Worm (Caenorhabditis elegans) whole organism, young adult: Measurements from ENCODE around the gene ugt-6.

Experiments
- B0035.1 ChIP-seq: sonication (generic microtip); optimal IDR thresholded peaks from 2 replicates; lab custom pipeline; 2016; ENCODE audit warnings: missing genetic modification characterization, mild to moderate bottlenecking, missing compliant biosample characterization, missing genotype, missing genetic modification reagents
- F37B4.10 ChIP-seq: fragments of 200-800 bp; sonication (Bioruptor generic); IDR thresholded peaks from 2 replicates; pipeline ENCODE4 v1.3.6; 2022; ENCODE audit warnings: missing genetic modification characterization, missing compliant biosample characterization
- F57C9.4 ChIP-seq: sonication (generic microtip); optimal IDR thresholded peaks from 2 replicates; lab custom pipeline; 2017; ENCODE audit warnings: mild to moderate bottlenecking, missing genetic modification characterization, missing compliant biosample characterization
- K12H6.12 ChIP-seq: fragments of 200-800 bp; sonication (Bioruptor generic); optimal IDR thresholded peaks from 2 replicates; lab custom pipeline; 2018; ENCODE audit warnings: mild to moderate bottlenecking, missing genetic modification characterization, missing compliant biosample characterization
- Y56A3A.18 ChIP-seq: fragments of 200-800 bp; sonication (Bioruptor generic); IDR thresholded peaks from 2 replicates; pipeline ENCODE4 v1.3.6; 2022; ENCODE audit warnings: missing genetic modification reagents, missing genetic modification characterization, missing compliant biosample characterization
- atf-7 ChIP-seq: sonication (generic microtip); optimal IDR thresholded peaks from 2 replicates; lab custom pipeline; 2017; ENCODE audit warnings: mild to moderate bottlenecking, missing genetic modification characterization, missing compliant biosample characterization
- bed-2 ChIP-seq: fragments of 200-800 bp; sonication (Bioruptor generic); IDR thresholded peaks from 2 replicates; pipeline ENCODE4 v1.3.6; 2022; ENCODE audit warnings: missing genetic modification reagents, missing genetic modification characterization, missing compliant biosample characterization
- ceh-79 ChIP-seq: sonication (generic microtip); optimal IDR thresholded peaks from 2 replicates; lab custom pipeline; 2017; ENCODE audit warnings: mild to moderate bottlenecking, missing genetic modification characterization, missing compliant biosample characterization
- ceh-91 ChIP-seq: fragments of 200-800 bp; sonication (Bioruptor generic); IDR thresholded peaks from 2 replicates; pipeline ENCODE4 v1.3.6; 2022; ENCODE audit warnings: missing genetic modification reagents, missing genetic modification characterization, missing compliant biosample characterization
- dox-1 ChIP-seq: fragments of 200-800 bp; sonication (Bioruptor generic); IDR thresholded peaks from 2 replicates; pipeline ENCODE4 v1.3.6; 2022; ENCODE audit warnings: missing genetic modification reagents, missing genetic modification characterization, missing compliant biosample characterization
- egl-44 ChIP-seq: fragments of 200-800 bp; sonication (Bioruptor generic); IDR thresholded peaks from 2 replicates; pipeline ENCODE4 v1.3.6; 2022; ENCODE audit warnings: missing genetic modification reagents, missing genetic modification characterization, missing compliant biosample characterization
- ets-4 ChIP-seq: fragments of 200-800 bp; sonication (Bioruptor generic); optimal IDR thresholded peaks from 2 replicates; lab custom pipeline; 2018; ENCODE audit warnings: mild to moderate bottlenecking, missing genetic modification characterization, missing compliant biosample characterization
- him-1 ChIP-seq: sonication (generic microtip); optimal IDR thresholded peaks from 2 replicates; lab custom pipeline; 2016; ENCODE audit warnings: missing genotype, missing genetic modification reagents, missing genetic modification characterization, missing compliant biosample characterization
- let-607 ChIP-seq, 2 experiments: fragments of 200-800 bp in 1 of 2; sonication (Bioruptor generic) in 1 of 2; sonication (generic microtip) in 1 of 2; optimal IDR thresholded peaks; 2 replicates each; lab custom pipeline; 2016 to 2018; ENCODE audit warnings: mild to moderate bottlenecking in 2 of 2, missing compliant biosample characterization in 2 of 2, missing genetic modification characterization in 2 of 2, moderate library complexity in 2 of 2, missing genotype in 1 of 2
- lin-35 ChIP-seq, 3 experiments: fragments of 150-350 bp in 2 of 3; sonication (generic microtip) in 1 of 3; optimal IDR thresholded peaks; 2 replicates each; lab custom pipeline; 2014 to 2018; ENCODE audit warnings: missing biosample characterization in 3 of 3, missing genetic modification characterization in 3 of 3, missing genetic modification reagents in 3 of 3
- lir-1 ChIP-seq: fragments of 200-800 bp; sonication (Bioruptor generic); conservative IDR thresholded peaks from 2 replicates; pipeline ENCODE4 v1.3.6; 2022; ENCODE audit warnings: missing genetic modification reagents, missing genetic modification characterization, missing compliant biosample characterization
- lsy-27 ChIP-seq: sonication (generic microtip); optimal IDR thresholded peaks from 2 replicates; lab custom pipeline; 2017; ENCODE audit warnings: missing genetic modification characterization, mild to moderate bottlenecking, missing compliant biosample characterization, antibody characterized with exemption, missing genotype, borderline replicate concordance; ENCODE audit not compliant: insufficient read depth
- nfya-1 ChIP-seq: sonication (generic microtip); optimal IDR thresholded peaks from 2 replicates; lab custom pipeline; 2017; ENCODE audit warnings: antibody characterized with exemption, missing compliant biosample characterization, missing genetic modification characterization, borderline replicate concordance; ENCODE audit not compliant: insufficient read depth
- nfyb-1 ChIP-seq: fragments of 200-800 bp; sonication (Bioruptor generic); IDR thresholded peaks from 2 replicates; pipeline ENCODE4 v1.3.6; 2022; ENCODE audit warnings: missing genetic modification reagents, missing genetic modification characterization, missing compliant biosample characterization
- nhr-80 ChIP-seq: sonication (generic microtip); optimal IDR thresholded peaks from 2 replicates; lab custom pipeline; 2016; ENCODE audit warnings: missing genetic modification characterization, missing compliant biosample characterization
- nhr-90 ChIP-seq: sonication (generic microtip); optimal IDR thresholded peaks from 2 replicates; lab custom pipeline; 2016; ENCODE audit warnings: missing genotype, mild to moderate bottlenecking, missing genetic modification characterization, missing compliant biosample characterization
- repo-1 ChIP-seq: sonication (generic microtip); optimal IDR thresholded peaks from 2 replicates; lab custom pipeline; 2017; ENCODE audit warnings: mild to moderate bottlenecking, missing genetic modification characterization, missing compliant biosample characterization
- sea-2 ChIP-seq: fragments of 200-800 bp; sonication (Bioruptor generic); IDR thresholded peaks from 2 replicates; pipeline ENCODE4 v1.3.6; 2022; ENCODE audit warnings: missing genetic modification characterization, missing compliant biosample characterization
- snpc-1.1 ChIP-seq: sonication (generic microtip); optimal IDR thresholded peaks from 2 replicates; lab custom pipeline; 2017; ENCODE audit warnings: missing genetic modification characterization, mild to moderate bottlenecking, missing compliant biosample characterization, antibody characterized with exemption, moderate library complexity, missing genotype, missing genetic modification reagents; ENCODE audit not compliant: insufficient read depth
- snpc-1.3 ChIP-seq: sonication (generic microtip); optimal IDR thresholded peaks from 2 replicates; lab custom pipeline; 2017; ENCODE audit warnings: missing genetic modification characterization, mild to moderate bottlenecking, missing compliant biosample characterization, antibody characterized with exemption, moderate library complexity, missing genotype, missing genetic modification reagents; ENCODE audit not compliant: insufficient read depth
- sptf-2 ChIP-seq: fragments of 200-800 bp; sonication (Bioruptor generic); optimal IDR thresholded peaks from 2 replicates; lab custom pipeline; 2018; ENCODE audit warnings: mild to moderate bottlenecking, missing genetic modification characterization, missing compliant biosample characterization
- tbp1 ChIP-seq: fragments of 200-800 bp; sonication (Bioruptor generic); optimal IDR thresholded peaks from 2 replicates; lab custom pipeline; 2018; ENCODE audit warnings: mild to moderate bottlenecking, missing genetic modification characterization, missing compliant biosample characterization
- tbx-9 ChIP-seq: sonication (generic microtip); optimal IDR thresholded peaks from 2 replicates; lab custom pipeline; 2016; ENCODE audit warnings: borderline replicate concordance, missing genetic modification characterization, inconsistent platforms, missing compliant biosample characterization
- tlf-1 ChIP-seq: fragments of 200-800 bp; sonication (Bioruptor generic); optimal IDR thresholded peaks from 2 replicates; lab custom pipeline; 2018; ENCODE audit warnings: mild to moderate bottlenecking, missing genetic modification characterization, missing compliant biosample characterization
- unc-62 ChIP-seq: fragments of 150-350 bp; optimal IDR thresholded peaks from 2 replicates; lab custom pipeline; 2014; ENCODE audit warnings: missing biosample characterization, missing genetic modification reagents, missing genetic modification characterization

ugt-6 gene

ce11 chrV:12803274-12803673 lies 5.2 kb upstream of the ugt-6 start, which contains the start of gene srbc-45:
Gene srbc-45, plus strand, starts transcription at chrV:12803574.
- TF ChIP-seq let-607 (tag; optimal IDR thresholded peaks at IDR 0.05; lab: Kevin White, UChicago) (no peak), him-1 (tag; lab: Kevin White, UChicago) (no peak), tlf-1 (GFP tag; lab: Kevin White, UChicago) (no peak), snpc-1.1 (tag; lab: Kevin White, UChicago) (no peak), repo-1 (no peak), tbp1 (GFP tag; lab: Kevin White, UChicago) (no peak), ets-4 (no peak), egl-44 (GFP tag; lab: Robert Waterston, UW) (no peak), K12H6.12 (tag; lab: Kevin White, UChicago) (no peak), ceh-91 (no peak), nfya-1 (no peak), F37B4.10 (no peak), sea-2 (GFP tag; lab: Robert Waterston, UW) (no peak), snpc-1.3 (no peak), nfyb-1 (no peak), Y56A3A.18 (no peak)

ce11 chrV:12800171-12800570 lies 2.1 kb upstream of the ugt-6 start, which contains the start of gene ugt-3:
Gene ugt-3, minus strand, starts transcription at chrV:12800271.
- no peak for TF ChIP-seq dox-1
- no peak for TF ChIP-seq B0035.1 (tag; lab: Kevin White, UChicago)
- TF ChIP-seq unc-62 (GFP tag; lab: Kevin White, UChicago) = no peak
- TF ChIP-seq, all 124 proteins: peak for 0

ce11 chrV:12796908-12797490 lies 1.0 kb downstream of the ugt-6 start:
- TF ChIP-seq ceh-79 (no peak), dox-1 (no peak), bed-2 (GFP tag; lab: Robert Waterston, UW) (no peak), atf-7 (tag; lab: Kevin White, UChicago) (peak; percentile 33), lir-1 (GFP tag; lab: Robert Waterston, UW) (no peak), let-607 (tag; optimal IDR thresholded peaks at IDR 0.05; lab: Kevin White, UChicago) (peak; percentile 62 to 80), nhr-90 (tag; lab: Kevin White, UChicago) (no peak), nhr-80 (tag; lab: Kevin White, UChicago) (peak; percentile 86)

ce11 chrV:12795927-12796326 lies 2.1 kb downstream of the ugt-6 start:
- TF ChIP-seq lin-35 (GFP tag; optimal IDR thresholded peaks at IDR 0.05; lab: Kevin White, UChicago) (no peak), B0035.1 (tag; lab: Kevin White, UChicago) (no peak), F57C9.4 (tag; lab: Kevin White, UChicago) (no peak), sptf-2 (no peak), lsy-27 (no peak)
- TF ChIP-seq, all 124 proteins: peak for 0

- TF ChIP-seq tbx-9 (tag; lab: Kevin White, UChicago) = no peak
- TF ChIP-seq nhr-80 (tag; lab: Kevin White, UChicago) = peak; percentile 62
These were observed 2.8 kb downstream of the ugt-6 start, which contains the start of gene ugt-4 for ce11 chrV:12795196-12795595. Gene ugt-4, minus strand, starts transcription at chrV:12795336.
